Worm (Caenorhabditis elegans): ENCODE measurements around the gene lips-10.

The lips-10 gene

DNA sequence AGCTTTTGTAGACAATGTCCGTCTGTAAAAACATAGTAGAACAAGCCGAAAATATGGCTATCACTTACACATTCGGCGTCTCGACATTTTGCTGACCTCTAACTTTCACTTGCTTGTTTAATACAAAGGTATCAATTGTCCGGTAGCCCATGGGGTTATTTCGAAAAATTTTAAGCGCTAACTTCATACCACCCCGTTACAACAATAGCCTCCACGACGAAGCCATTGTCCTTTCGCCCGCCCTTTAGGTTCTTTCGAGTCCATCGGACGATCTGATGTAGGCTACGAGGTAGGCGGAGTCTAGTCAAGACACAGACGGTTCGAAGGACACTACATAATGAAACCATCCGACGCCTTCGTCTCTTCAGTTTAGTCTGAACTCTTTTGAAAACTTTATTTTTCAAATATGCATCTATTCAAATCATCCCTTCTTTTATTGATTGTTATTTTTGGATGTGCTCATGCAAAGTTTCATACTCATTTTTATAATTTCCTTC lies at the start of gene lips-10:
Gene lips-10 (plus strand): TSS at position 378 of the 497 bp plus-strand sequence.
- TF ChIP-seq fkh-6 (tag; optimal IDR thresholded peaks at IDR 0.05): no peak
- TF ChIP-seq dmd-4 (tag; optimal IDR thresholded peaks at IDR 0.05; ENCODE audit: borderline replicate concordance): no peak
- no peak for TF ChIP-seq ceh-22 (tag; optimal IDR thresholded peaks at IDR 0.05)

ce11 chrII:8390751-8391150 lies 48.2 kb upstream of the lips-10 start, which contains the start of gene F49E12.10:
TSS of gene F49E12.10 (plus strand) at chrII:8391051.
- no peak for TF ChIP-seq K02D7.2 (tag; optimal IDR thresholded peaks at IDR 0.05)
- TF ChIP-seq pag-3 (tag; optimal IDR thresholded peaks at IDR 0.05; ENCODE audit: borderline replicate concordance): no peak
- TF ChIP-seq gmeb-2 (tag; optimal IDR thresholded peaks at IDR 0.05): no peak
- no peak for TF ChIP-seq ref-2 (tag; optimal IDR thresholded peaks at IDR 0.05)
- no peak for TF ChIP-seq ahr-1 (tag; optimal IDR thresholded peaks at IDR 0.05)
- TF ChIP-seq ama-1 (optimal IDR thresholded peaks at IDR 0.05): no peak
- TF ChIP-seq ceh-14 (tag; optimal IDR thresholded peaks at IDR 0.05): no peak
- no peak for TF ChIP-seq hlh-15 (tag; optimal IDR thresholded peaks at IDR 0.05)
- no peak for TF ChIP-seq F13H6.1 (tag; optimal IDR thresholded peaks at IDR 0.05)
- TF ChIP-seq fkh-6 (tag; optimal IDR thresholded peaks at IDR 0.05): no peak
- TF ChIP-seq tbx-2 (tag; optimal IDR thresholded peaks at IDR 0.05): no peak
- TF ChIP-seq ceh-2 (tag; optimal IDR thresholded peaks at IDR 0.05): no peak
- TF ChIP-seq unc-3 (GFP tag; conservative IDR thresholded peaks at IDR 0.05): no peak
- TF ChIP-seq unc-3 (tag; optimal IDR thresholded peaks at IDR 0.05): no peak

DNA sequence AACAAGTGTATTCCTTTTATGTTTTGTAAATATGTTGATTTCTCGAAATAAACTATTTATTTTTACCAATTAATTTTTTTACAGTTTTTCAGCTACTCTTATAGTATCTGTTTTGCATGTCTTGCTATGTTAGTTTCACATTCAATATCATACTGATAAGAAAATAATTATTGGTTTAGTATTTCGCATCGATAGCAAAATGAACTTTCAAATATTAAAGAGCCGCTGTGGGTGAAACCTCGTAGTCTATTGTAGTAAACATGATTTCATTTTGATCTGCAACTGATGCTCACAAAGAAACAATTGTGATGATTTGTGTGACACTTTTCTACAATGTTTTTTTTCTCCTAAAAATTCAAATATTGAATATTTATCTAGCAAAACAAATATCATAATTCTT lies 46.8 kb upstream of the lips-10 start:
- TF ChIP-seq C38D4.7 (GFP tag; optimal IDR thresholded peaks at IDR 0.05): no peak
- no peak for TF ChIP-seq pha-4 (tag; optimal IDR thresholded peaks at IDR 0.05)
- no peak for TF ChIP-seq odd-2 (tag; optimal IDR thresholded peaks at IDR 0.05)
- no peak for TF ChIP-seq lim-6 (tag; optimal IDR thresholded peaks at IDR 0.05)
- no peak for TF ChIP-seq K02D7.2 (tag; optimal IDR thresholded peaks at IDR 0.05)
- no peak for TF ChIP-seq npax-4 (tag; optimal IDR thresholded peaks at IDR 0.05)
- TF ChIP-seq zip-5 (tag; optimal IDR thresholded peaks at IDR 0.05): no peak
- TF ChIP-seq ceh-34 (tag; optimal IDR thresholded peaks at IDR 0.05): no peak
- TF ChIP-seq pros-1 (tag; optimal IDR thresholded peaks at IDR 0.05): no peak
- TF ChIP-seq rnt-1 (tag; optimal IDR thresholded peaks at IDR 0.05): no peak
- no peak for TF ChIP-seq sox-4 (tag; optimal IDR thresholded peaks at IDR 0.05)
- no peak for TF ChIP-seq nhr-232 (tag; optimal IDR thresholded peaks at IDR 0.05)
- TF ChIP-seq K09A11.1 (tag; optimal IDR thresholded peaks at IDR 0.05; ENCODE audit: insufficient read depth): no peak
- no peak for TF ChIP-seq ceh-22 (tag; optimal IDR thresholded peaks at IDR 0.05)
- no peak for TF ChIP-seq ceh-24 (tag; optimal IDR thresholded peaks at IDR 0.05)

ce11 chrII:8394205-8394604 lies 44.8 kb upstream of the lips-10 start, which contains the start of gene F49E12.8:
TSS of gene F49E12.8 (minus strand) at chrII:8394305.
- TF ChIP-seq mec-3 (tag; optimal IDR thresholded peaks at IDR 0.05; ENCODE audit: borderline replicate concordance): no peak
- TF ChIP-seq pat-9 (tag; optimal IDR thresholded peaks at IDR 0.05): no peak
- TF ChIP-seq pax-1 (tag; optimal IDR thresholded peaks at IDR 0.05): no peak
- no peak for TF ChIP-seq unc-55 (GFP tag; optimal IDR thresholded peaks at IDR 0.05)
- no peak for TF ChIP-seq hlh-15 (tag; optimal IDR thresholded peaks at IDR 0.05)
- TF ChIP-seq pha-4 (tag; optimal IDR thresholded peaks at IDR 0.05): no peak
- no peak for TF ChIP-seq syd-9 (tag; optimal IDR thresholded peaks at IDR 0.05)

DNA sequence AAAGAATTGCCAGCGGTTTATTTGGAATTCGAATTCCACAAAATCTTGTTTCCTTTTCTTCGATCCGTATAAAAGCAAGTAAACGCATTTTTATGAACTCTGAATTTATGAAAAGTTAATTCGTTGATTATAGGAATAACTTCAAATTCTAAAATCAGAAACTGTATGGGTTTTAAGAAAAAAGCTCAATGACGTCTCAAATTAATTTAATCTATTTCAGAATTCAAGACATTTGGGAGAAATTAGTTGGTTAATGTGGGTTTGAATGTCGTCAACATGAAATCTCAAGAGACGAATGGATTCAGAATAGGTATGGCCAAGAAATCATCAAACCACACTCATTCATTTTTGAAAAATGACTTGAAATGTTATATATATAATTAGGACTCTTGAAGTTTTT lies 42.9 kb upstream of the lips-10 start, which contains the start of gene F49E12.7:
Gene F49E12.7 (minus strand): TSS at position 101 of the 400 bp plus-strand sequence.
- TF ChIP-seq C08G9.2 (tag; optimal IDR thresholded peaks at IDR 0.05) (no peak), eyg-1 (tag; optimal IDR thresholded peaks at IDR 0.05) (no peak), sox-4 (tag; optimal IDR thresholded peaks at IDR 0.05) (no peak), K02D7.2 (tag; optimal IDR thresholded peaks at IDR 0.05) (no peak), zip-5 (tag; optimal IDR thresholded peaks at IDR 0.05) (no peak), lim-6 (tag; optimal IDR thresholded peaks at IDR 0.05) (no peak), ceh-14 (tag; optimal IDR thresholded peaks at IDR 0.05) (no peak), ttx-3 (tag; optimal IDR thresholded peaks at IDR 0.05) (no peak), fkh-10 (GFP tag; optimal IDR thresholded peaks at IDR 0.05) (no peak), ref-2 (tag; optimal IDR thresholded peaks at IDR 0.05) (no peak), pros-1 (tag; optimal IDR thresholded peaks at IDR 0.05) (no peak), ceh-18 (tag; optimal IDR thresholded peaks at IDR 0.05) (no peak), dve-1 (tag; optimal IDR thresholded peaks at IDR 0.05) (no peak), ceh-34 (tag; optimal IDR thresholded peaks at IDR 0.05) (no peak), pha-4 (tag; optimal IDR thresholded peaks at IDR 0.05) (no peak), pha-2 (tag; optimal IDR thresholded peaks at IDR 0.05) (no peak), sox-2 (GFP tag; IDR thresholded peaks at IDR 0.05) (no peak), ceh-6 (GFP tag; optimal IDR thresholded peaks at IDR 0.05) (no peak), ceh-19 (GFP tag; optimal IDR thresholded peaks at IDR 0.05) (no peak), ets-4 (tag; optimal IDR thresholded peaks at IDR 0.05) (no peak)
